Fruit fly (Drosophila melanogaster) whole organism, prepupa: ENCODE measurements around the gene Aatf.

Experiments used
- CG11294 ChIP-seq: fragments of 200-800 bp; sonication (Bioruptor generic); IDR thresholded peaks from 2 replicates; pipeline ENCODE4 v1.3.6; 2022; ENCODE audit warnings: missing biosample characterization, missing genetic modification characterization
- CG15336 ChIP-seq: fragments of 200-800 bp; sonication (Bioruptor generic); IDR thresholded peaks from 2 replicates; pipeline ENCODE4 v1.3.6; 2022; ENCODE audit warnings: missing biosample characterization, missing genetic modification characterization
- CG3919 ChIP-seq: fragments of 200-800 bp; sonication (Bioruptor generic); optimal IDR thresholded peaks from 3 replicates; lab custom pipeline; 2016; ENCODE audit warnings: missing biosample characterization, missing genetic modification characterization
- Gug ChIP-seq: fragments of 200-800 bp; sonication (Bioruptor generic); IDR thresholded peaks from 2 replicates; pipeline ENCODE4 v1.3.6; 2022; ENCODE audit warnings: missing biosample characterization, missing genetic modification characterization
- Hr39 ChIP-seq: fragments of 200-800 bp; sonication (Bioruptor generic); optimal IDR thresholded peaks from 2 replicates; lab custom pipeline; 2016; ENCODE audit warnings: missing biosample characterization, missing genetic modification characterization
- Hr4 ChIP-seq: fragments of 200-800 bp; sonication (Bioruptor generic); optimal IDR thresholded peaks from 3 replicates; lab custom pipeline; 2016; ENCODE audit warnings: missing biosample characterization, missing genetic modification characterization
- OdsH ChIP-seq: fragments of 200-800 bp; sonication (Bioruptor generic); optimal IDR thresholded peaks from 3 replicates; lab custom pipeline; 2016; ENCODE audit warnings: missing biosample characterization, missing genetic modification characterization
- pdm3 ChIP-seq: fragments of 200-800 bp; sonication (Bioruptor generic); optimal IDR thresholded peaks from 3 replicates; lab custom pipeline; 2016; ENCODE audit warnings: missing biosample characterization, missing genetic modification characterization

- TF ChIP-seq CG15336 (GFP tag; lab: Robert Waterston, UW) (no peak), CG3919 (GFP tag; lab: Kevin White, UChicago) (no peak), Hr39 (GFP tag; lab: Kevin White, UChicago) (no peak), Hr4 (GFP tag; lab: Kevin White, UChicago) (no peak), CG11294 (GFP tag; lab: Robert Waterston, UW) (no peak), Gug (GFP tag; lab: Robert Waterston, UW) (no peak), OdsH (no peak), pdm3 (GFP tag; lab: Kevin White, UChicago) (no peak)
Measured at dm6 chr2L:6686612-6687011, 30.8 kb upstream of the Aatf start, which contains the start of gene CG11327.
